Worm (Caenorhabditis elegans): ENCODE measurements around the gene npa-1.
A peak's percentile ranks its signal among the peaks of the same experiment; 100 is the strongest.

The npa-1 gene

DNA sequence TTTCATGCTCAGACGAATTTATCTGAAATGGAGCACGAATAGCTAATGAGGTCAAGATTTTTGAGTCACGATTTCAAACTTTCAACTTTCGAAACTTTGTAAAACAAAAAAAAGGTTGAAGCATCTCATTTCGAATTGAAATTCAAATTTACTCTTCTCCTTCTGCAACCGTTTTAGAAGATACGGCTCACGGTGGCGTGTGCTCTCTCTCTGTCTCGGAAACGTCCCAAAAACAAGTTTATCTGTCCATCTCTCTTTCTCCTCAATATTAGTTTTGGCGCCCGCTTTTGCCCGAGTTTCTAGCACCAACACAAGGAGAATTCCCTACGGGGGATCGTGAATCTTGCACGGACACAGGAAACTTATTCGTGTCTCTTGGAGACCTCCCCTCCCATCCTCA lies 34.8 kb downstream of the npa-1 start:
- TF ChIP-seq dve-1 (tag; optimal IDR thresholded peaks at IDR 0.05) (no peak), ceh-22 (tag; optimal IDR thresholded peaks at IDR 0.05) (no peak), hlh-13 (GFP tag; optimal IDR thresholded peaks at IDR 0.05) (no peak), unc-42 (tag; optimal IDR thresholded peaks at IDR 0.05) (peak; percentile 71), lin-11 (tag; optimal IDR thresholded peaks at IDR 0.05) (no peak)

DNA sequence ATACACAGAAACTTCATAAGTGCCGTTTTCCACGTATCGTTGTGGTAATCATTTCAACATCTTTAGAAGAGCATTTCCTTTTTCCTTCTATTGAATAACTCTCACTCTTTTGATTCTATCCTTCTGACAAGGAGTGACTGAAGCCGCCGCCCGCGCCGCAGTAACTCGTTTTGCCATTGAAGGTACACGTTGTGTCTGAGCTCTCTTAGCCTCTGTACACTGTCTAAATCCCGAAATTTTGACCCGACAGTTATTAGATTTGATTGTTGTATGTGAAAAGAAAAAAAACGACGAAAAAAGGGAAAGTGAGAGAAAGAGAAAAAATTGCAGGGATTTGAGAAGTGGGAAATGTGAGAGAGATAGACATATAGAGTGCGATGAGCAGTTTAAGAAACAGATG lies 35.7 kb downstream of the npa-1 start:
- TF ChIP-seq K02D7.2 (tag; optimal IDR thresholded peaks at IDR 0.05), result no peak
- TF ChIP-seq syd-9 (tag; optimal IDR thresholded peaks at IDR 0.05), result no peak
- TF ChIP-seq ahr-1 (tag; optimal IDR thresholded peaks at IDR 0.05), result no peak
- no peak for TF ChIP-seq ceh-22 (tag; optimal IDR thresholded peaks at IDR 0.05)
- TF ChIP-seq ceh-6 (GFP tag; optimal IDR thresholded peaks at IDR 0.05), result no peak
- TF ChIP-seq unc-42 (tag; optimal IDR thresholded peaks at IDR 0.05), result peak; percentile 96
- no peak for TF ChIP-seq ceh-9 (tag; optimal IDR thresholded peaks at IDR 0.05)
- no peak for TF ChIP-seq ama-1 (optimal IDR thresholded peaks at IDR 0.05)
- no peak for TF ChIP-seq tbx-2 (tag; optimal IDR thresholded peaks at IDR 0.05)
- TF ChIP-seq ceh-34 (tag; optimal IDR thresholded peaks at IDR 0.05), result no peak
- peak; percentile 10 for TF ChIP-seq fkh-10 (GFP tag; optimal IDR thresholded peaks at IDR 0.05)
- TF ChIP-seq nfya-1 (tag; optimal IDR thresholded peaks at IDR 0.05), result no peak
- TF ChIP-seq Y22D7AL.16 (tag; optimal IDR thresholded peaks at IDR 0.05), result no peak

DNA sequence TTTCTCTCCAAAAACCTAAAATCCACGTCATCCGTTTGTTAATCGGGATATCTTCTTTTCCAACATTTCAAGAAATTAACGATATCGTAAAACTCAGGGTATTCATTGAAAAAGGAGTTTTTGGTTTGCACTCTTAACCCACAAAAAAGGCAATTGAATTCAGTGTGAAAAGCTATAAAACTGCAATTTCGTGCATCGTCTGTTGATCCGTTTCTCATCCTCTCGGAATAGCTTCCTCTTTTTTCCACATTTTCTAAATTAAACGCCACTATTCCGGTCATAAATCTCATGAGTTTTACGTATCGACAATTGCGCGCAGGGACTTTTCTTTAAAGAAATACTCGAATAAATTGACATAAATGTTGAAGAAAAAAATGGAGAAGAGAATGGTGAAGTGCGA lies 36.6 kb downstream of the npa-1 start:
- TF ChIP-seq pag-3 (tag; optimal IDR thresholded peaks at IDR 0.05; ENCODE audit: borderline replicate concordance), result no peak
- no peak for TF ChIP-seq rnt-1 (tag; optimal IDR thresholded peaks at IDR 0.05)
- no peak for TF ChIP-seq fkh-6 (tag; optimal IDR thresholded peaks at IDR 0.05)
- TF ChIP-seq ref-2 (tag; optimal IDR thresholded peaks at IDR 0.05), result no peak
- TF ChIP-seq unc-42 (tag; optimal IDR thresholded peaks at IDR 0.05), result no peak
- TF ChIP-seq nhr-11 (tag; optimal IDR thresholded peaks at IDR 0.05), result no peak
- no peak for TF ChIP-seq pha-4 (tag; optimal IDR thresholded peaks at IDR 0.05)
- no peak for TF ChIP-seq hlh-15 (tag; optimal IDR thresholded peaks at IDR 0.05)
- TF ChIP-seq elt-2 (tag; optimal IDR thresholded peaks at IDR 0.05), result no peak
- TF ChIP-seq ceh-34 (tag; optimal IDR thresholded peaks at IDR 0.05), result no peak
- no peak for TF ChIP-seq ahr-1 (tag; optimal IDR thresholded peaks at IDR 0.05)

DNA sequence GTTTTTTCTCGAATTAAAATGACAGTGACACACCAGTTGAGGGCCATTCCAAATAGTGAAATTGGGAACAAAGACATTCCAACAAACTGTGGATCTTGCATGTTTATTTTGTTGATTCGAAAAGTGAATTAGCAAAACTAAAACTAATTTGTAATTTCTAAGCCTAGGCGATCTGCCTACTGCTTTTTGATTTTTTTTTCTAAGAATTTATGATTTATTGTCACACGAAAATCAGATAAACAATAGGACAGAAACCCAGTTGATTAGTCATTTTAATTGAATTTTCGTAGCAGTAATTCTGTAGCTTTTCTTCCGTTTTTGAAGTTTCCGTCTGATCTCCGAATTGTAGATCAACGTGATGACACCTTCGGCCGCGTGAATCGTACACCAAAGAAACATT lies 43.2 kb downstream of the npa-1 start, which contains the start of gene srx-33:
srx-33 (minus strand) TSS at position 101 of the 400 bp plus-strand sequence.
- no peak for TF ChIP-seq ceh-24 (tag; optimal IDR thresholded peaks at IDR 0.05)
- TF ChIP-seq dmd-4 (tag; optimal IDR thresholded peaks at IDR 0.05; ENCODE audit: borderline replicate concordance), result no peak
- TF ChIP-seq ceh-22 (tag; optimal IDR thresholded peaks at IDR 0.05), result no peak
- no peak for TF ChIP-seq C08G9.2 (tag; optimal IDR thresholded peaks at IDR 0.05)
- TF ChIP-seq elt-4 (tag; optimal IDR thresholded peaks at IDR 0.05), result no peak
- TF ChIP-seq fkh-6 (tag; optimal IDR thresholded peaks at IDR 0.05), result no peak
- no peak for TF ChIP-seq ceh-45 (GFP tag; IDR thresholded peaks at IDR 0.05)

DNA sequence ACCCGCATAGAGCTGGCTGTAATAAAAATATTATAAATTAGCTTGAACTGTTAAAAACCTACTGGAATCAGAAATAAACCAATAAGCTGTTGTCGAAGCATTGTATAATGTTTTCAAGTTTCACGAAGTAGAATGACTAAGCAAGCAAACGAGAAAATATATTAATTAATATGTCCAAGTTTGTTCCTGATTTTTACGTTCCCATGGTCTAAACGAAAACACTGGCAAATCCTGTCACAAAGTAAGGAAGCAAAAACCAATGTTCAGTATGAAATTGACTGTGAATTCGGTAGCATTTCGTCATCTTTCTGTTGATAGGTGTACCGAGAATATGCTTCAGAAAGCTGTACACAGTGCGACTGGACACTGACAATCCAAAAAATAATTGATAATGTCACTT lies 44.6 kb downstream of the npa-1 start, which contains the start of gene srx-34:
srx-34 (minus strand) TSS at position 101 of the 400 bp plus-strand sequence.
- TF ChIP-seq fax-1 (tag; optimal IDR thresholded peaks at IDR 0.05) (no peak), dve-1 (tag; optimal IDR thresholded peaks at IDR 0.05) (no peak), hlh-13 (GFP tag; optimal IDR thresholded peaks at IDR 0.05) (no peak), sox-2 (GFP tag; IDR thresholded peaks at IDR 0.05) (no peak), ceh-45 (GFP tag; IDR thresholded peaks at IDR 0.05) (no peak), nhr-232 (tag; optimal IDR thresholded peaks at IDR 0.05) (no peak), elt-4 (tag; optimal IDR thresholded peaks at IDR 0.05) (no peak), sox-4 (tag; optimal IDR thresholded peaks at IDR 0.05) (no peak), mec-3 (tag; optimal IDR thresholded peaks at IDR 0.05; ENCODE audit: borderline replicate concordance) (no peak), ets-4 (tag; optimal IDR thresholded peaks at IDR 0.05) (no peak)
